Worm (Caenorhabditis elegans) whole organism, L1 larva: Measurements from ENCODE around the gene F54F7.14.

ENCODE experiments used
- ama-1 ChIP-seq: fragments of 150-350 bp; optimal IDR thresholded peaks from 2 replicates; lab custom pipeline; 2014
- ceh-8 ChIP-seq: fragments of 200-800 bp; sonication (Bioruptor generic); optimal IDR thresholded peaks from 2 replicates; lab custom pipeline; 2018; ENCODE audit warnings: mild to moderate bottlenecking, missing genetic modification characterization, moderate library complexity, missing compliant biosample characterization
- ces-1 ChIP-seq: fragments of 150-350 bp; optimal IDR thresholded peaks from 2 replicates; lab custom pipeline; 2014; ENCODE audit warnings: missing biosample characterization, missing genetic modification reagents, missing genetic modification characterization
- grh-1 ChIP-seq: fragments of 200-800 bp; sonication (Bioruptor generic); IDR thresholded peaks from 2 replicates; pipeline ENCODE4 v1.3.6; 2022; ENCODE audit warnings: missing genetic modification reagents, missing genetic modification characterization, missing compliant biosample characterization
- lin-13 ChIP-seq: fragments of 150-350 bp; optimal IDR thresholded peaks from 2 replicates; lab custom pipeline; 2014; ENCODE audit warnings: missing biosample characterization, missing genetic modification reagents, missing genetic modification characterization
- lin-35 ChIP-seq, 2 experiments: fragments of 150-350 bp; optimal IDR thresholded peaks; 2 replicates each; lab custom pipeline; 2014; ENCODE audit warnings: missing biosample characterization in 2 of 2, missing genetic modification characterization in 2 of 2, missing genetic modification reagents in 2 of 2
- lin-39 ChIP-seq: fragments of 150-350 bp; optimal IDR thresholded peaks from 2 replicates; lab custom pipeline; 2014; ENCODE audit warnings: missing biosample characterization, missing genetic modification reagents, missing genetic modification characterization
- nhr-11 ChIP-seq: fragments of 150-350 bp; optimal IDR thresholded peaks from 2 replicates; lab custom pipeline; 2014; ENCODE audit warnings: missing biosample characterization, missing genetic modification characterization
- nhr-237 ChIP-seq: fragments of 150-350 bp; optimal IDR thresholded peaks from 2 replicates; lab custom pipeline; 2014; ENCODE audit warnings: missing biosample characterization, missing genetic modification characterization
- nhr-77 ChIP-seq: fragments of 150-350 bp; optimal IDR thresholded peaks from 2 replicates; lab custom pipeline; 2014; ENCODE audit warnings: missing biosample characterization, missing genetic modification characterization
- pag-3 ChIP-seq: sonication (generic microtip); optimal IDR thresholded peaks from 2 replicates; lab custom pipeline; 2017; ENCODE audit warnings: missing genetic modification characterization, mild to moderate bottlenecking, missing compliant biosample characterization, antibody characterized with exemption, borderline replicate concordance; ENCODE audit not compliant: insufficient read depth
- rnt-1 ChIP-seq: sonication (generic microtip); optimal IDR thresholded peaks from 2 replicates; lab custom pipeline; 2016; ENCODE audit warnings: mild to moderate bottlenecking, missing genetic modification characterization, moderate library complexity, missing compliant biosample characterization
- unc-62 ChIP-seq: fragments of 150-350 bp; optimal IDR thresholded peaks from 2 replicates; lab custom pipeline; 2014; ENCODE audit warnings: missing biosample characterization, missing genetic modification reagents, missing genetic modification characterization
- ztf-4 ChIP-seq: fragments of 150-350 bp; optimal IDR thresholded peaks from 2 replicates; lab custom pipeline; 2014; ENCODE audit warnings: missing biosample characterization, missing genetic modification characterization

DNA sequence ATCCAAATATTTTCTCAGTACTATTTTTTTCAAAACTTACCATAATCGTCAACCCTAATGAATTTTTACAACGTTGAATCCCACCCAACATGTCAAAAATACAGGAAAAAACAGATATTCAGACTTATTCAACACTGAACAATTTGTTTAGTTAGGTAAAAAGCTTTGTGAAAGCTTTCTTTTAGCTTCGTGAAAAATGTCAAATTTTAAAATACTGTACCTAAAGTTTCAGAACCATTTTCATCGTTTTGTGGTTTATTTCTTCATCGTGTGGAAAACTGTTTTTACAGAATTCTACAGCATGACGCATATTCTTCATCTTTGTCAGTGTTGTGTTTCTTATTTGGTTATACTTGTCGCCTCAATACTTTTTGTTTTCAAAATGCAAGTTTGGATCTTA, at the start of gene F54F7.14:
- TF ChIP-seq ama-1 (lab: Kevin White, UChicago) (no peak), grh-1 (GFP tag; lab: Robert Waterston, UW) (no peak), nhr-77 (tag; lab: Kevin White, UChicago) (no peak), ztf-4 (tag; lab: Kevin White, UChicago) (no peak), lin-39 (tag; lab: Kevin White, UChicago) (no peak), nhr-11 (tag; lab: Kevin White, UChicago) (no peak), rnt-1 (tag; lab: Kevin White, UChicago) (no peak), pag-3 (tag; lab: Kevin White, UChicago) (no peak), ces-1 (GFP tag; lab: Kevin White, UChicago) (no peak), ceh-8 (GFP tag; lab: Kevin White, UChicago) (no peak), lin-35 (GFP tag; optimal IDR thresholded peaks at IDR 0.05; lab: Kevin White, UChicago) (no peak), nhr-237 (tag; lab: Kevin White, UChicago) (no peak), unc-62 (GFP tag; lab: Kevin White, UChicago) (no peak), lin-13 (GFP tag; lab: Kevin White, UChicago) (no peak)
